Fruit fly (Drosophila melanogaster) whole organism, embryonic: ENCODE results near the gene CG45073.

ENCODE experiments used
- CG1233 ChIP-seq: fragments of 200-800 bp; sonication (Bioruptor generic); optimal IDR thresholded peaks from 4 replicates; lab custom pipeline; 2018; ENCODE audit warnings: missing biosample characterization, mild to moderate bottlenecking, missing genetic modification characterization
- CG13624 ChIP-seq: fragments of 200-800 bp; sonication (Bioruptor generic); optimal IDR thresholded peaks from 2 replicates; lab custom pipeline; 2016; ENCODE audit warnings: missing biosample characterization, missing genetic modification characterization
- CG17802 ChIP-seq: fragments of 200-800 bp; sonication (Bioruptor generic); optimal IDR thresholded peaks from 2 replicates; lab custom pipeline; 2018; ENCODE audit warnings: missing biosample characterization, mild to moderate bottlenecking, missing genetic modification characterization, moderate library complexity
- CG2199 ChIP-seq: fragments of 200-800 bp; sonication (Bioruptor generic); IDR thresholded peaks from 3 replicates; pipeline ENCODE4 v1.3.6; 2022; ENCODE audit warnings: missing biosample characterization, missing genetic modification characterization
- CG8290 ChIP-seq, 3 experiments: fragments of 200-800 bp; sonication (Bioruptor generic); optimal IDR thresholded peaks; 2 replicates each; lab custom pipeline; 2016 to 2019; ENCODE audit warnings: missing biosample characterization in 3 of 3, missing genetic modification characterization in 3 of 3, mild to moderate bottlenecking in 2 of 3, moderate library complexity in 1 of 3
- CoRest ChIP-seq: fragments of 200-800 bp; sonication (Bioruptor generic); optimal IDR thresholded peaks from 3 replicates; lab custom pipeline; 2018; ENCODE audit warnings: missing biosample characterization, mild to moderate bottlenecking, missing genetic modification characterization, moderate library complexity
- Mes4 ChIP-seq: fragments of 200-800 bp; sonication (Bioruptor generic); optimal IDR thresholded peaks from 2 replicates; lab custom pipeline; 2016; ENCODE audit warnings: missing biosample characterization, missing genetic modification characterization
- Rfx ChIP-seq: fragments of 200-800 bp; sonication (Bioruptor generic); IDR thresholded peaks from 2 replicates; pipeline ENCODE4 v1.3.6; 2022; ENCODE audit warnings: missing biosample characterization, missing genetic modification characterization
- dpn ChIP-seq, 2 experiments: fragments of 200-800 bp; sonication (Bioruptor generic); optimal IDR thresholded peaks; 3 replicates each; lab custom pipeline; 2016; ENCODE audit warnings: missing biosample characterization in 2 of 2, missing genetic modification characterization in 2 of 2
- emc ChIP-seq: fragments of 200-800 bp; sonication (Bioruptor generic); optimal IDR thresholded peaks from 2 replicates; lab custom pipeline; 2016; ENCODE audit warnings: missing biosample characterization, missing genetic modification characterization
- pan ChIP-seq, 4 experiments: fragments of >200 bp in 3 of 4; fragments of 200-800 bp in 1 of 4; sonication (Bioruptor generic) in 1 of 4; optimal IDR thresholded peaks in 3 of 4; IDR thresholded peaks in 1 of 4; 2 replicates each; pipeline versions ENCODE4 v1.3.6 to Lab custom; 2017 to 2022; ENCODE audit warnings: missing biosample characterization in 2 of 4, missing genetic modification characterization in 2 of 4, mixed read lengths in 1 of 4
- scrt ChIP-seq: fragments of 200-800 bp; sonication (Bioruptor generic); optimal IDR thresholded peaks from 2 replicates; lab custom pipeline; 2018; ENCODE audit warnings: missing biosample characterization, mild to moderate bottlenecking, missing genetic modification characterization, moderate library complexity
- sug ChIP-seq: fragments of 200-800 bp; optimal IDR thresholded peaks from 2 replicates; lab custom pipeline; 2019; ENCODE audit warnings: missing biosample characterization, mild to moderate bottlenecking, missing genetic modification characterization, moderate library complexity

dm6 chr3R:30110959-30111358 is 13.6 kb downstream of the CG45073 start:
- TF ChIP-seq CG8290 (GFP tag; optimal IDR thresholded peaks at IDR 0.05; lab: Kevin White, UChicago) (no peak), CG8290 (tag; optimal IDR thresholded peaks at IDR 0.05; lab: Kevin White, UChicago) (no peak), sug (no peak), CG2199 (no peak), emc (no peak), CG17802 (tag; lab: Kevin White, UChicago) (no peak), CG1233 (GFP tag; lab: Kevin White, UChicago) (no peak), CoRest (tag; lab: Kevin White, UChicago) (no peak), scrt (no peak), CG13624 (GFP tag; lab: Kevin White, UChicago) (no peak), Mes4 (GFP tag; lab: Kevin White, UChicago) (no peak), dpn (GFP tag; optimal IDR thresholded peaks at IDR 0.05; lab: Kevin White, UChicago) (no peak), pan (optimal IDR thresholded peaks at IDR 0.05; lab: Kevin White, UChicago) (no peak), pan (GFP tag; optimal IDR thresholded peaks at IDR 0.05 in 1 of 2, IDR thresholded peaks at IDR 0.05 in 1 of 2) (no peak), Rfx (no peak)
